Fruit fly (Drosophila melanogaster) whole organism, prepupa: ENCODE results near the gene Rdh.

Experiments used
- CG10631 ChIP-seq: fragments of 200-800 bp; sonication (Bioruptor generic); optimal IDR thresholded peaks from 2 replicates; lab custom pipeline; 2016; ENCODE audit warnings: missing biosample characterization, missing genetic modification characterization
- CG10669 ChIP-seq: fragments of 200-800 bp; sonication (Bioruptor generic); optimal IDR thresholded peaks from 3 replicates; lab custom pipeline; 2018; ENCODE audit warnings: missing biosample characterization, mild to moderate bottlenecking, missing genetic modification characterization, moderate library complexity
- CG11294 ChIP-seq: fragments of 200-800 bp; sonication (Bioruptor generic); IDR thresholded peaks from 2 replicates; pipeline ENCODE4 v1.3.6; 2022; ENCODE audit warnings: missing biosample characterization, missing genetic modification characterization
- CG11762 ChIP-seq: fragments of 200-800 bp; sonication (Bioruptor generic); optimal IDR thresholded peaks from 3 replicates; lab custom pipeline; 2016; ENCODE audit warnings: missing biosample characterization, missing genetic modification characterization; ENCODE audit not compliant: insufficient read depth
- CG11902 ChIP-seq: fragments of 200-800 bp; sonication (Bioruptor generic); optimal IDR thresholded peaks from 3 replicates; lab custom pipeline; 2016; ENCODE audit warnings: missing biosample characterization, missing genetic modification characterization
- CG1621 ChIP-seq: fragments of 200-800 bp; sonication (Bioruptor generic); optimal IDR thresholded peaks from 3 replicates; lab custom pipeline; 2018; ENCODE audit warnings: missing biosample characterization, mild to moderate bottlenecking, missing genetic modification characterization
- CG16779 ChIP-seq: fragments of 200-800 bp; sonication (Bioruptor generic); optimal IDR thresholded peaks from 3 replicates; lab custom pipeline; 2017; ENCODE audit warnings: missing biosample characterization, mild to moderate bottlenecking, missing genetic modification characterization
- CG3032 ChIP-seq: fragments of 200-800 bp; optimal IDR thresholded peaks from 2 replicates; lab custom pipeline; 2019; ENCODE audit warnings: missing biosample characterization, mild to moderate bottlenecking, missing genetic modification characterization, moderate library complexity
- CG31627 ChIP-seq: fragments of 200-800 bp; sonication (Bioruptor generic); optimal IDR thresholded peaks from 3 replicates; lab custom pipeline; 2016; ENCODE audit warnings: missing biosample characterization, missing genetic modification characterization
- CG32006 ChIP-seq: fragments of 200-800 bp; sonication (Bioruptor generic); optimal IDR thresholded peaks from 3 replicates; lab custom pipeline; 2017; ENCODE audit warnings: missing biosample characterization, mild to moderate bottlenecking, missing genetic modification characterization
- CG34406 ChIP-seq: fragments of 200-800 bp; sonication (Bioruptor generic); optimal IDR thresholded peaks from 3 replicates; lab custom pipeline; 2016; ENCODE audit warnings: missing biosample characterization, missing genetic modification characterization
- CG6163 ChIP-seq: fragments of 200-800 bp; sonication (Bioruptor generic); IDR thresholded peaks from 3 replicates; pipeline ENCODE4 v1.3.6; 2022; ENCODE audit warnings: missing biosample characterization, missing genetic modification characterization
- CG6276 ChIP-seq: fragments of 200-800 bp; sonication (Bioruptor generic); optimal IDR thresholded peaks from 2 replicates; lab custom pipeline; 2017; ENCODE audit warnings: missing biosample characterization, mild to moderate bottlenecking, missing genetic modification characterization
- CG6792 ChIP-seq: fragments of 200-800 bp; sonication (Bioruptor generic); optimal IDR thresholded peaks from 3 replicates; lab custom pipeline; 2016; ENCODE audit warnings: missing biosample characterization, missing genetic modification characterization
- CG6808 ChIP-seq: fragments of 200-800 bp; sonication (Bioruptor generic); optimal IDR thresholded peaks from 3 replicates; lab custom pipeline; 2017; ENCODE audit warnings: missing biosample characterization, missing genetic modification characterization, mild to moderate bottlenecking, moderate library complexity, missing genetic modification reagents
- CG6854 ChIP-seq: fragments of 200-800 bp; sonication (Bioruptor generic); optimal IDR thresholded peaks from 2 replicates; lab custom pipeline; 2017; ENCODE audit warnings: missing biosample characterization, mild to moderate bottlenecking, missing genetic modification characterization
- CG7368 ChIP-seq: fragments of 200-800 bp; sonication (Bioruptor generic); optimal IDR thresholded peaks from 3 replicates; lab custom pipeline; 2016; ENCODE audit warnings: missing biosample characterization, missing genetic modification characterization
- CG8119 ChIP-seq: fragments of 200-800 bp; sonication (Bioruptor generic); IDR thresholded peaks from 3 replicates; pipeline ENCODE4 v1.3.6; 2022; ENCODE audit warnings: missing biosample characterization, missing genetic modification characterization
- CG8632 ChIP-seq: fragments of 200-800 bp; sonication (Bioruptor generic); optimal IDR thresholded peaks from 3 replicates; lab custom pipeline; 2016; ENCODE audit warnings: missing biosample characterization, missing genetic modification characterization
- CG9139 ChIP-seq: fragments of 200-800 bp; sonication (Bioruptor generic); optimal IDR thresholded peaks from 3 replicates; lab custom pipeline; 2017; ENCODE audit warnings: missing biosample characterization, mild to moderate bottlenecking, missing genetic modification characterization
- Eip75B ChIP-seq: fragments of 200-800 bp; sonication (Bioruptor generic); optimal IDR thresholded peaks from 3 replicates; lab custom pipeline; 2016; ENCODE audit warnings: missing biosample characterization, missing genetic modification characterization
- Eip93F ChIP-seq: fragments of 200-800 bp; sonication (Bioruptor generic); optimal IDR thresholded peaks from 2 replicates; lab custom pipeline; 2016; ENCODE audit warnings: missing biosample characterization, mild to moderate bottlenecking, missing genetic modification characterization
- Ets21C ChIP-seq: fragments of 200-800 bp; sonication (Bioruptor generic); optimal IDR thresholded peaks from 3 replicates; lab custom pipeline; 2016; ENCODE audit warnings: missing biosample characterization, missing genetic modification characterization
- Ets96B ChIP-seq: fragments of 200-800 bp; optimal IDR thresholded peaks from 2 replicates; lab custom pipeline; 2019; ENCODE audit warnings: missing biosample characterization, mild to moderate bottlenecking, missing genetic modification characterization, moderate library complexity
- Gug ChIP-seq: fragments of 200-800 bp; sonication (Bioruptor generic); IDR thresholded peaks from 2 replicates; pipeline ENCODE4 v1.3.6; 2022; ENCODE audit warnings: missing biosample characterization, missing genetic modification characterization
- Hr38 ChIP-seq: sonication (Bioruptor generic); optimal IDR thresholded peaks from 2 replicates; lab custom pipeline; 2016; ENCODE audit warnings: missing biosample characterization, missing genetic modification characterization
- Hr4 ChIP-seq: fragments of 200-800 bp; sonication (Bioruptor generic); optimal IDR thresholded peaks from 3 replicates; lab custom pipeline; 2016; ENCODE audit warnings: missing biosample characterization, missing genetic modification characterization
- Lpt ChIP-seq: fragments of 200-800 bp; sonication (Bioruptor generic); optimal IDR thresholded peaks from 3 replicates; lab custom pipeline; 2016; ENCODE audit warnings: missing biosample characterization, missing genetic modification characterization
- Met ChIP-seq: fragments of 200-800 bp; sonication (Bioruptor generic); optimal IDR thresholded peaks from 3 replicates; lab custom pipeline; 2016; ENCODE audit warnings: missing biosample characterization, missing genetic modification characterization
- OdsH ChIP-seq: fragments of 200-800 bp; sonication (Bioruptor generic); optimal IDR thresholded peaks from 3 replicates; lab custom pipeline; 2016; ENCODE audit warnings: missing biosample characterization, missing genetic modification characterization
- Sox102F ChIP-seq: fragments of 200-800 bp; sonication (Bioruptor generic); optimal IDR thresholded peaks from 2 replicates; lab custom pipeline; 2016; ENCODE audit warnings: missing biosample characterization, mild to moderate bottlenecking, missing genetic modification characterization
- Sox15 ChIP-seq: fragments of 200-800 bp; sonication (Bioruptor generic); optimal IDR thresholded peaks from 3 replicates; lab custom pipeline; 2016; ENCODE audit warnings: missing biosample characterization, missing genetic modification characterization
- achi ChIP-seq: fragments of 200-800 bp; sonication (Bioruptor generic); optimal IDR thresholded peaks from 3 replicates; lab custom pipeline; 2016; ENCODE audit warnings: missing biosample characterization, missing genetic modification characterization
- acj6 ChIP-seq: fragments of 200-800 bp; sonication (Bioruptor generic); optimal IDR thresholded peaks from 3 replicates; lab custom pipeline; 2016; ENCODE audit warnings: missing biosample characterization, missing genetic modification characterization
- cyc ChIP-seq: fragments of 200-800 bp; sonication (Bioruptor generic); optimal IDR thresholded peaks from 3 replicates; lab custom pipeline; 2016; ENCODE audit warnings: missing biosample characterization, missing genetic modification characterization
- fd85E ChIP-seq: fragments of 200-800 bp; sonication (Bioruptor generic); optimal IDR thresholded peaks from 3 replicates; lab custom pipeline; 2016; ENCODE audit warnings: missing biosample characterization, missing genetic modification characterization
- fkh ChIP-seq: fragments of 200-800 bp; sonication (Bioruptor generic); optimal IDR thresholded peaks from 3 replicates; lab custom pipeline; 2017; ENCODE audit warnings: missing biosample characterization, mild to moderate bottlenecking, missing genetic modification characterization, moderate library complexity
- lz ChIP-seq: fragments of 200-800 bp; sonication (Bioruptor generic); optimal IDR thresholded peaks from 3 replicates; lab custom pipeline; 2016; ENCODE audit warnings: missing biosample characterization, missing genetic modification characterization
- net ChIP-seq: fragments of 200-800 bp; sonication (Bioruptor generic); optimal IDR thresholded peaks from 3 replicates; lab custom pipeline; 2016; ENCODE audit warnings: missing biosample characterization, missing genetic modification characterization
- salr ChIP-seq, 2 experiments: fragments of 200-800 bp; sonication (Bioruptor generic); optimal IDR thresholded peaks; 3 replicates each; lab custom pipeline; 2016 to 2018; ENCODE audit warnings: missing biosample characterization in 2 of 2, missing genetic modification characterization in 2 of 2, mild to moderate bottlenecking in 1 of 2
- spab ChIP-seq: fragments of 200-800 bp; sonication (Bioruptor generic); optimal IDR thresholded peaks from 2 replicates; lab custom pipeline; 2017; ENCODE audit warnings: missing biosample characterization, mild to moderate bottlenecking, missing genetic modification characterization, missing genetic modification reagents
- svp ChIP-seq: fragments of 200-800 bp; sonication (Bioruptor generic); peaks from one replicate; lab custom pipeline; 2016; ENCODE audit warnings: missing biosample characterization, missing genetic modification characterization
- vri ChIP-seq: fragments of 200-800 bp; sonication (Bioruptor generic); optimal IDR thresholded peaks from 3 replicates; lab custom pipeline; 2016; ENCODE audit warnings: missing biosample characterization, mild to moderate bottlenecking, missing genetic modification characterization

Gene Rdh

DNA sequence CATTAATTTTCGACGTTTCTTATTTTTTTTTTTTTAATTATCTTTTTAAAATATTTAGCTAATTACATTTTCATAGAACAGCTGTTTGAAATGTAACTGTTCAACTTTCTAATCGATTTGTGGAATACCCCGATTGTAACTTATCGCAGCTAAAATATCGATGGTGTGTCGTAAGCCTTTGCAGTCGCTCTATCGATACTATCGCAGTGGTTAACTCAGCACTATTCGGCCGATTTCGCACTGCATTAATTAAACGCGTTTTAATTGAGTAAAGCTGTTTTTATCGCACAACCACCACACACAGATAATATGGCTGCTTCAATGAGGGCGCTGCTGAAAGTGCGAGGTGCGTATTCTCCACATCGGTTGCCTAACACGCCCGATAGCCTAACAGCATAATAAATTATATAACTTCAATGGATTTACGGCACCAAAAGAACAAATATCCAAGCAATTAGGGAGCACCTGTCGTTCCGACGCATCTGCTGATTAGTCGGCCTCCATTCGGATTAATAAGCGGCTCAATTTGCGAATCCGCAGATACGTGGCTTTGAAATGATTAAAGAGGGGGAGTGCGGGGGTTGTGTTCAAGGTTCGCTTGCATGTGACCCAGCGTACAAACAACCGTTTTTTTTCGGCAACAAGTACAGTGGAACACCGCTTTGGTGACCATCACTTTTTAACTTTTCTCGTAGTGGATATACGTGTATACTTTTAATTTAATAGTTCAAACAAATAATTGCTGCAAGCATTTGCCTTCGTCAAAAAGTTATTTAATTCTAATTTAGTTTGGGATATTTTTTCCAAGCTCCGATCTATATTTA is 11.0 kb upstream of the Rdh start, which contains the start of gene Scsalpha1 (continued):
- TF ChIP-seq CG11762 (GFP tag; lab: Kevin White, UChicago): peak; percentile 15
- no peak for TF ChIP-seq Eip75B
- no peak for TF ChIP-seq CG7368 (GFP tag; lab: Kevin White, UChicago)
- peak; percentile 43 for TF ChIP-seq acj6 (GFP tag; lab: Kevin White, UChicago)
- no peak for TF ChIP-seq CG10669
- no peak for TF ChIP-seq fd85E (GFP tag; lab: Kevin White, UChicago)
- TF ChIP-seq CG10631 (GFP tag; lab: Kevin White, UChicago): no peak
- TF ChIP-seq CG1621 (tag; lab: Kevin White, UChicago): no peak
- peak; percentile 35 for TF ChIP-seq CG6854
- peak; percentile 61 for TF ChIP-seq vri
- peak; percentile 7 for TF ChIP-seq fkh (GFP tag; lab: Kevin White, UChicago)
- TF ChIP-seq salr (GFP tag; optimal IDR thresholded peaks at IDR 0.05; lab: Kevin White, UChicago): peak; percentile 7 to 21
- peak; percentile 21 for TF ChIP-seq Sox15
- TF ChIP-seq Hr4 (GFP tag; lab: Kevin White, UChicago): peak; percentile 60
- TF ChIP-seq CG9139 (GFP tag; lab: Kevin White, UChicago): peak; percentile 45
- no peak for TF ChIP-seq Lpt
- TF ChIP-seq Gug (GFP tag; lab: Robert Waterston, UW): no peak
- peak; percentile 7 for TF ChIP-seq Ets96B
- TF ChIP-seq CG6808 (GFP tag; lab: Kevin White, UChicago): peak; percentile 38
- no peak for TF ChIP-seq net
- TF ChIP-seq CG8632: no peak
- no peak for TF ChIP-seq Met (GFP tag; lab: Kevin White, UChicago)
- TF ChIP-seq CG32006 (GFP tag; lab: Kevin White, UChicago): no peak
- TF ChIP-seq CG11294 (GFP tag; lab: Robert Waterston, UW): peak; percentile 31; the same call in 1 of the 2 replicates

DNA sequence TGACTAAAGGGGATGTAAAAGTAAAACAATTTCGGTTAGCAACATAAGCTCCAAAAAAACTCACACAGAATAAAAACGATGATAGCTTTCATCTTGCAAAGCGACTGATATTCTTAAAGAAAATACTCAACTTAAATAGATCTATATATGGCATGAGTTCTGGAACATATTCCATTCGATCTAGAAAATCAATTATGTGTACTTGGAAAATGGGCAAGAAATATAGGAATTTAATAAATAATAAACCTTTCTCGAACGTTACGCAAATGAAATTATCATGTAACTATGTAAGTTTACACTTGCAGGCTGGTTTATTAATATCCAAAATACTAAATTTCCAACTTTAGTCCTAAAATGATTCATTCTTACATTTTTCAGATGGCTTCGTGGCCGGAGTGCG is 9.0 kb upstream of the Rdh start, which contains the start of gene Acp63F:
Gene Acp63F, minus strand, starts transcription at position 101 of the 400 bp plus-strand sequence.
- TF ChIP-seq Lpt (no peak), Sox102F (GFP tag; lab: Kevin White, UChicago) (no peak)

DNA sequence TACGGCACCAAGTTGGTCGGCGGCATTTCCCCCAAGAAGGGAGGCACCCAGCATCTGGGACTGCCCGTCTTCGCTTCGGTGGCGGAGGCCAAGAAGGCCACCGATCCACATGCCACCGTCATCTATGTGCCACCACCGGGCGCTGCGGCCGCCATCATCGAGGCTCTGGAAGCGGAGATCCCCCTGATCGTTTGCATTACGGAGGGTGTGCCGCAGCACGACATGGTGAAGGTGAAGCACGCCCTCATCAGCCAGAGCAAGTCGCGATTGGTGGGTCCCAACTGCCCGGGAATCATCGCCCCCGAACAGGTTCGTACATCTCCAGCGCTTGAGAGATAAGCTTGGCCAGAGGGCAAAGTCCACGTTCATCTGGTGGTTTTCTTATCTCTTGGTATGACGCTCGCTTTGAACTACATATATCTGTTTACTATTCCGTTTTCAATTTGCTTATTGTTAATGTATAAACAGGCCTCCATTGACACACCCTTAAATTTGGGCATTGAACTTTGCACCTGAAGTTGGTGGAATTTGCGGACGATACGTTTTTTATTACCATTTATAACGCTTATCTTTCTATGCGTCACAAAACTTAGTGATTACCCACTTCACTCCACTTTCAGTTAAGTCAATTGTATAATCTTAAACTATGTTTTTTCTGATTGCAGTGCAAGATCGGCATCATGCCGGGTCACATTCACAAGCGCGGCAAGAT is 8.3 kb upstream of the Rdh start:
- TF ChIP-seq Ets21C (GFP tag; lab: Kevin White, UChicago): no peak
- peak; percentile 74 for TF ChIP-seq CG16779
- TF ChIP-seq vri: peak; percentile 55
- TF ChIP-seq CG6276 (GFP tag; lab: Kevin White, UChicago): peak; percentile 82
- no peak; the same call in 2 of the 3 replicates for TF ChIP-seq CG6163 (GFP tag; lab: Robert Waterston, UW)
- TF ChIP-seq CG3032: peak; percentile 8
- no peak for TF ChIP-seq OdsH (GFP tag; lab: Kevin White, UChicago)
- TF ChIP-seq cyc: no peak
- TF ChIP-seq CG9139 (GFP tag; lab: Kevin White, UChicago): peak; percentile 85
- no peak for TF ChIP-seq CG32006 (GFP tag; lab: Kevin White, UChicago)
- peak; percentile 37 for TF ChIP-seq Eip93F
- TF ChIP-seq Hr4 (GFP tag; lab: Kevin White, UChicago): peak; percentile 5
- peak; percentile 69 for TF ChIP-seq spab (GFP tag; lab: Kevin White, UChicago)
- peak; percentile 98 for TF ChIP-seq svp (GFP tag; lab: Kevin White, UChicago)
- TF ChIP-seq CG7368 (GFP tag; lab: Kevin White, UChicago): no peak
- TF ChIP-seq achi (GFP tag; lab: Kevin White, UChicago): no peak
- peak; percentile 52 for TF ChIP-seq net
- TF ChIP-seq CG6808 (GFP tag; lab: Kevin White, UChicago): peak; percentile 81
- TF ChIP-seq Sox15: no peak
- no peak for TF ChIP-seq CG11902
- peak; percentile 82 for TF ChIP-seq CG6854
- peak; percentile 42; the same call in 1 of the 3 replicates for TF ChIP-seq CG8119 (GFP tag; lab: Robert Waterston, UW)
- peak; percentile 41 for TF ChIP-seq Ets96B
- peak; percentile 59 for TF ChIP-seq fkh (GFP tag; lab: Kevin White, UChicago)
- no peak for TF ChIP-seq CG11294 (GFP tag; lab: Robert Waterston, UW)
- TF ChIP-seq CG31627: no peak
- no peak for TF ChIP-seq CG6792 (GFP tag; lab: Kevin White, UChicago)
- TF ChIP-seq lz (GFP tag; lab: Kevin White, UChicago): no peak
- no peak for TF ChIP-seq Met (GFP tag; lab: Kevin White, UChicago)
- TF ChIP-seq CG34406 (GFP tag; lab: Kevin White, UChicago): no peak
- no peak for TF ChIP-seq Hr38 (GFP tag; lab: Kevin White, UChicago)
- no peak for TF ChIP-seq Lpt
- no peak for TF ChIP-seq Eip75B
- no peak for TF ChIP-seq fd85E (GFP tag; lab: Kevin White, UChicago)
- no peak for TF ChIP-seq Sox102F (GFP tag; lab: Kevin White, UChicago)
